Fruit fly (Drosophila melanogaster) whole organism, embryonic: ENCODE measurements around the gene CG14930.
A peak's percentile ranks its signal among the peaks of the same experiment; 100 is the strongest.

Source experiments
- CG1024 ChIP-seq: fragments of 200-800 bp; sonication (Bioruptor generic); IDR thresholded peaks from 2 replicates; pipeline ENCODE4 v1.3.6; 2022; ENCODE audit warnings: missing biosample characterization, missing genetic modification characterization
- CG11456 ChIP-seq: fragments of 200-800 bp; sonication (Bioruptor generic); IDR thresholded peaks from 3 replicates; pipeline ENCODE4 v1.3.6; 2022; ENCODE audit warnings: missing biosample characterization, missing genetic modification characterization
- CG13123 ChIP-seq: fragments of 200-800 bp; sonication (Bioruptor generic); optimal IDR thresholded peaks from 2 replicates; lab custom pipeline; 2016; ENCODE audit warnings: missing biosample characterization, missing genetic modification characterization
- CG14441 ChIP-seq: fragments of 200-800 bp; sonication (Bioruptor generic); IDR thresholded peaks from 2 replicates; pipeline ENCODE4 v1.3.6; 2022; ENCODE audit warnings: missing biosample characterization, missing genetic modification characterization
- CG15073 ChIP-seq: fragments of 200-800 bp; sonication (Bioruptor generic); optimal IDR thresholded peaks from 2 replicates; lab custom pipeline; 2016; ENCODE audit warnings: missing biosample characterization, missing genetic modification characterization
- CG17186 ChIP-seq: fragments of 200-800 bp; sonication (Bioruptor generic); optimal IDR thresholded peaks from 3 replicates; lab custom pipeline; 2017; ENCODE audit warnings: missing biosample characterization, missing genetic modification reagents, missing genetic modification characterization
- CG1792 ChIP-seq: fragments of 200-800 bp; sonication (Bioruptor generic); optimal IDR thresholded peaks from 2 replicates; lab custom pipeline; 2016; ENCODE audit warnings: missing biosample characterization, missing genetic modification characterization
- CG1832 ChIP-seq: fragments of 200-800 bp; sonication (Bioruptor generic); optimal IDR thresholded peaks from 2 replicates; lab custom pipeline; 2017; ENCODE audit warnings: missing biosample characterization, mild to moderate bottlenecking, missing genetic modification characterization, inconsistent platforms
- CG18764 ChIP-seq: fragments of 200-800 bp; sonication (Bioruptor generic); optimal IDR thresholded peaks from 3 replicates; lab custom pipeline; 2016; ENCODE audit warnings: missing biosample characterization, missing genetic modification characterization
- CG2875 ChIP-seq: fragments of 200-800 bp; sonication (Bioruptor generic); optimal IDR thresholded peaks from 2 replicates; lab custom pipeline; 2017; ENCODE audit warnings: missing biosample characterization, mild to moderate bottlenecking, missing genetic modification characterization, missing genetic modification reagents
- CG30020 ChIP-seq: fragments of 200-800 bp; optimal IDR thresholded peaks from 2 replicates; lab custom pipeline; 2019; ENCODE audit warnings: missing biosample characterization, mild to moderate bottlenecking, missing genetic modification characterization, moderate library complexity
- CG3995 ChIP-seq: fragments of 200-800 bp; sonication (Bioruptor generic); optimal IDR thresholded peaks from 3 replicates; lab custom pipeline; 2016; ENCODE audit warnings: missing biosample characterization, missing genetic modification characterization
- CG43689 ChIP-seq: fragments of 200-800 bp; sonication (Bioruptor generic); IDR thresholded peaks from 2 replicates; pipeline ENCODE4 v1.3.6; 2022; ENCODE audit warnings: missing biosample characterization, missing genetic modification characterization
- CG6272 ChIP-seq: fragments of 200-800 bp; sonication (Bioruptor generic); IDR thresholded peaks from 2 replicates; pipeline ENCODE4 v1.3.6; 2022; ENCODE audit warnings: missing biosample characterization, missing genetic modification characterization
- CG8281 ChIP-seq: fragments of 200-800 bp; sonication (Bioruptor generic); optimal IDR thresholded peaks from 2 replicates; lab custom pipeline; 2018; ENCODE audit warnings: missing biosample characterization, mild to moderate bottlenecking, missing genetic modification characterization, moderate library complexity
- CG9609 ChIP-seq: fragments of 200-800 bp; sonication (Bioruptor generic); optimal IDR thresholded peaks from 3 replicates; lab custom pipeline; 2016; ENCODE audit warnings: missing biosample characterization, missing genetic modification characterization
- CG9727 ChIP-seq: fragments of 200-800 bp; sonication (Bioruptor generic); optimal IDR thresholded peaks from 3 replicates; lab custom pipeline; 2017; ENCODE audit warnings: missing biosample characterization, mild to moderate bottlenecking, missing genetic modification characterization
- CG9817 ChIP-seq: fragments of 200-800 bp; sonication (Bioruptor generic); optimal IDR thresholded peaks from 2 replicates; lab custom pipeline; 2018; ENCODE audit warnings: missing biosample characterization, mild to moderate bottlenecking, missing genetic modification characterization, moderate library complexity
- CG9932 ChIP-seq: fragments of 200-800 bp; sonication (Bioruptor generic); IDR thresholded peaks from 2 replicates; pipeline ENCODE4 v1.3.6; 2022; ENCODE audit warnings: missing biosample characterization, missing genetic modification characterization
- Dfd ChIP-seq, 2 experiments: fragments of >200 bp; optimal IDR thresholded peaks; 2 replicates each; lab custom pipeline; 2017; ENCODE audit warnings: missing biosample characterization in 2 of 2, missing genetic modification characterization in 2 of 2
- Dip3 ChIP-seq: fragments of 200-800 bp; sonication (Bioruptor generic); optimal IDR thresholded peaks from 3 replicates; lab custom pipeline; 2016; ENCODE audit warnings: missing biosample characterization, missing genetic modification characterization
- H2.0 ChIP-seq: fragments of 200-800 bp; sonication (Bioruptor generic); IDR thresholded peaks from 2 replicates; pipeline ENCODE4 v1.3.6; 2022; ENCODE audit warnings: missing biosample characterization, missing genetic modification characterization
- HLH3B ChIP-seq: fragments of 200-800 bp; sonication (Bioruptor generic); IDR thresholded peaks from 2 replicates; pipeline ENCODE4 v1.3.6; 2022; ENCODE audit warnings: missing biosample characterization, missing genetic modification characterization
- HLHmδ ChIP-seq: fragments of 200-800 bp; sonication (Bioruptor generic); optimal IDR thresholded peaks from 2 replicates; lab custom pipeline; 2018; ENCODE audit warnings: missing biosample characterization, mild to moderate bottlenecking, missing genetic modification characterization, moderate library complexity
- Hsf ChIP-seq: fragments of 200-800 bp; sonication (Bioruptor generic); optimal IDR thresholded peaks from 3 replicates; lab custom pipeline; 2016; ENCODE audit warnings: missing biosample characterization, missing genetic modification characterization
- Lim3 ChIP-seq: fragments of 200-800 bp; sonication (Bioruptor generic); IDR thresholded peaks from 2 replicates; pipeline ENCODE4 v1.3.6; 2022; ENCODE audit warnings: missing biosample characterization, missing genetic modification characterization
- Optix ChIP-seq: fragments of 200-800 bp; sonication (Bioruptor generic); IDR thresholded peaks from 3 replicates; pipeline ENCODE4 v1.3.6; 2022; ENCODE audit warnings: missing biosample characterization, missing genetic modification characterization
- Sox102F ChIP-seq: fragments of 200-800 bp; sonication (Bioruptor generic); optimal IDR thresholded peaks from 2 replicates; lab custom pipeline; 2018; ENCODE audit warnings: missing biosample characterization, mild to moderate bottlenecking, missing genetic modification characterization, moderate library complexity
- Xbp1 ChIP-seq: fragments of 200-800 bp; sonication (Bioruptor generic); optimal IDR thresholded peaks from 3 replicates; lab custom pipeline; 2016; ENCODE audit warnings: missing biosample characterization, mild to moderate bottlenecking, missing genetic modification characterization
- ac ChIP-seq: fragments of 200-800 bp; sonication (Bioruptor generic); optimal IDR thresholded peaks from 3 replicates; lab custom pipeline; 2017; ENCODE audit warnings: missing biosample characterization, mild to moderate bottlenecking, missing genetic modification characterization
- dati ChIP-seq: fragments of 200-800 bp; sonication (Bioruptor generic); IDR thresholded peaks from 2 replicates; pipeline ENCODE4 v1.3.6; 2022; ENCODE audit warnings: missing biosample characterization, missing genetic modification characterization
- grau ChIP-seq: fragments of 200-800 bp; optimal IDR thresholded peaks from 3 replicates; lab custom pipeline; 2019; ENCODE audit warnings: missing biosample characterization, mild to moderate bottlenecking, missing genetic modification characterization, moderate library complexity
- grn ChIP-seq: fragments of 200-800 bp; sonication (Bioruptor generic); optimal IDR thresholded peaks from 3 replicates; lab custom pipeline; 2017; ENCODE audit warnings: missing biosample characterization, missing genetic modification characterization
- gt ChIP-seq: fragments of 200-800 bp; sonication (Bioruptor generic); IDR thresholded peaks from 2 replicates; pipeline ENCODE4 v1.3.6; 2022; ENCODE audit warnings: missing biosample characterization, missing genetic modification characterization
- hbn ChIP-seq: fragments of 200-800 bp; sonication (Bioruptor generic); IDR thresholded peaks from 2 replicates; pipeline ENCODE4 v1.3.6; 2022; ENCODE audit warnings: missing biosample characterization, missing genetic modification characterization; ENCODE audit not compliant: partially characterized antibody
- lbe ChIP-seq: fragments of 200-800 bp; sonication (Bioruptor generic); optimal IDR thresholded peaks from 2 replicates; lab custom pipeline; 2016; ENCODE audit warnings: missing biosample characterization, mild to moderate bottlenecking, missing genetic modification characterization
- lola ChIP-seq, 3 experiments: fragments of >200 bp in 2 of 3; fragments of 200-800 bp in 1 of 3; sonication (Bioruptor generic) in 1 of 3; optimal IDR thresholded peaks; 2 replicates each; lab custom pipeline; 2017 to 2019; ENCODE audit warnings: missing biosample characterization in 3 of 3, missing genetic modification characterization in 3 of 3, mild to moderate bottlenecking in 1 of 3, moderate library complexity in 1 of 3
- luna ChIP-seq: fragments of 200-800 bp; sonication (Bioruptor generic); optimal IDR thresholded peaks from 2 replicates; lab custom pipeline; 2016; ENCODE audit warnings: missing biosample characterization, missing genetic modification characterization
- mirr ChIP-seq: fragments of 200-800 bp; sonication (Bioruptor generic); optimal IDR thresholded peaks from 3 replicates; lab custom pipeline; 2018; ENCODE audit warnings: missing biosample characterization, mild to moderate bottlenecking, missing genetic modification characterization
- nerfin-1 ChIP-seq: fragments of 200-800 bp; sonication (Bioruptor generic); optimal IDR thresholded peaks from 3 replicates; lab custom pipeline; 2019; ENCODE audit warnings: missing biosample characterization, mild to moderate bottlenecking, missing genetic modification characterization, moderate library complexity
- nmo ChIP-seq: fragments of 200-800 bp; sonication (Bioruptor generic); optimal IDR thresholded peaks from 2 replicates; lab custom pipeline; 2018; ENCODE audit warnings: missing biosample characterization, mild to moderate bottlenecking, missing genetic modification characterization, moderate library complexity
- onecut ChIP-seq: fragments of 200-800 bp; sonication (Bioruptor generic); IDR thresholded peaks from 2 replicates; pipeline ENCODE4 v1.3.6; 2022; ENCODE audit warnings: missing biosample characterization, missing genetic modification characterization
- pb ChIP-seq: fragments of 200-800 bp; sonication (Bioruptor generic); optimal IDR thresholded peaks from 3 replicates; lab custom pipeline; 2016; ENCODE audit warnings: missing biosample characterization, missing genetic modification characterization
- ranshi ChIP-seq: fragments of 200-800 bp; sonication (Bioruptor generic); IDR thresholded peaks from 2 replicates; pipeline ENCODE4 v1.3.6; 2022; ENCODE audit warnings: missing biosample characterization, missing genetic modification characterization
- so ChIP-seq: fragments of 200-800 bp; sonication (Bioruptor generic); IDR thresholded peaks from 3 replicates; pipeline ENCODE4 v1.3.6; 2022; ENCODE audit warnings: missing biosample characterization, missing genetic modification characterization
- sr ChIP-seq: fragments of 200-800 bp; sonication (Bioruptor generic); IDR thresholded peaks from 3 replicates; pipeline ENCODE4 v1.3.6; 2022; ENCODE audit warnings: missing biosample characterization, missing genetic modification characterization
- stc ChIP-seq: fragments of 200-800 bp; sonication (Bioruptor generic); IDR thresholded peaks from 2 replicates; pipeline ENCODE4 v1.3.6; 2022; ENCODE audit warnings: missing biosample characterization, missing genetic modification characterization
- tap ChIP-seq: fragments of 200-800 bp; optimal IDR thresholded peaks from 3 replicates; lab custom pipeline; 2019; ENCODE audit warnings: missing biosample characterization, mild to moderate bottlenecking, missing genetic modification characterization, moderate library complexity
- tio ChIP-seq: fragments of 200-800 bp; sonication (Bioruptor generic); optimal IDR thresholded peaks from 2 replicates; lab custom pipeline; 2017; ENCODE audit warnings: missing biosample characterization, missing genetic modification characterization, inconsistent platforms

The CG14930 gene

DNA sequence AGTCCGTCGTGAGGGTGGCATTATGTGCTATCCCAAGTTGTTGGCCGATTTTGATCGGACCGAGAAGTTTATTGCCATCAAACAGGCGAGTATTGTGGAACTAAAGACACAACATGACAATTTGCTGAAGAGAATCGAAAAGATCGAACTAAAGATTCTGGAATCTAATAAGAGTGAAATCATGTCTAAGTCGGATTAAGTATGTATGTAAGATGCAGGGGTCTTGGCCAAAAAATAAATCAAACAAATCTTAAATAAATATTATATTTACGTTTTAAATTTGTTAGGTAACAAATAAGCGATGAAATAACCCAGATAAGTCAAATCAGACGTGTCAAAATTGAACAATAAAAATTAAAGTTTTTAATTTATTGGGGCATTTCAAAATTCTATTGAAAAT lies 1.6 kb downstream of the CG14930 start, which contains the start of gene CG14929:
TSS of gene CG14929 (plus strand) at position 301 of the 400 bp plus-strand sequence.
- TF ChIP-seq CG11456 (GFP tag; lab: Robert Waterston, UW) (no peak), Lim3 (GFP tag; lab: Robert Waterston, UW) (no peak), Sox102F (no peak), nerfin-1 (tag; lab: Kevin White, UChicago) (no peak), CG9609 (GFP tag; lab: Kevin White, UChicago) (no peak), Optix (no peak), onecut (GFP tag; lab: Robert Waterston, UW) (no peak), CG3995 (GFP tag; lab: Kevin White, UChicago) (no peak), stc (GFP tag; lab: Robert Waterston, UW) (no peak), CG6272 (GFP tag; lab: Robert Waterston, UW) (no peak), sr (GFP tag; lab: Robert Waterston, UW) (no peak), Xbp1 (GFP tag; lab: Kevin White, UChicago) (no peak), so (GFP tag; lab: Robert Waterston, UW) (no peak), CG1832 (GFP tag; lab: Kevin White, UChicago) (no peak), luna (GFP tag; lab: Kevin White, UChicago) (no peak), CG30020 (tag; lab: Kevin White, UChicago) (no peak), HLHmδ (GFP tag; lab: Kevin White, UChicago) (no peak), CG43689 (GFP tag; lab: Robert Waterston, UW) (no peak)

DNA sequence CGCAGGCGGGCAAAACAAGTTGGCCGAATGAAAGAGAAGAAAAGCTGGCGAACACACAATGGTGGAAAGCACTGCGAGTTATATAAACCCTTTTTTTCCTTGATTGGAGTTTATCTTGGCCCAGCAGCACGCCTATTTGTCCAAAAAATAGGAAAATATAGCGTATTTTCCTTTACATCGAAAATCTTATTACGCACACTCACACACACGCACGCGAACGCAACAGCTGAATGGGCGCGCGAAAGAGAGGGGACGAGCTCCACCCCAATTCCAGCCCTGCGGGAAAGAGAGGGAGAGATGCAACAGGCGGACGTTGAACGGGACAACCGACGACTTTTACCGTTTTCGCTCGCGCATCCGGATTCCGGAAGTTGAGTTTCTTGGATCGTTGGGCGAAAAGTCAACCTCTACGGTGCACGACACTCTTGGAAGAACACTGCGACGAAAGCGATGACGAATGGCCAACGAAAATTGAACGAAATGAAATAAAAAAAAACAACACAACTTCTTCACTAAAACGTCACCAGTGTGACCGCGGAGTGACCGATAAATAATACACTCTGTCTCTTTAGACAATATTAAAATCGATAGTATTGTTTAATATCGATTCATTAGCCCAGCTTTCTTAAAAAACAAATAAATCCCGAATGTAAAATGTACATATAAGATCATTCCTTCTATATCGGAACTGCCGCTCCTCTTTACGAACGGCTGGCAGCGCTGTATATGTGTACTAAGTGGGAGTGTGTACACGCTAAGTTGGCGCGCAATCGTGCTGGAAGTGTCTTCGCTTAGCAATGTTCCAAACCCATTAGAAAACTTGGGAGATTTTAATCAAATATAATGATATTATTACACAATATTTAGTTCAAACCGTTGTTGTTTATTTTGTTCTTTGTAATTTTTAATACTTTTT lies 4.3 kb downstream of the CG14930 start, which contains the start of the genes Dlg5 and CG4970:
TSS of gene Dlg5 (minus strand) at position 556 of the 916 bp plus-strand sequence.
TSS of gene CG4970 (plus strand) at position 866 of the 916 bp plus-strand sequence.
- TF ChIP-seq lbe (GFP tag; lab: Kevin White, UChicago) = no peak
- TF ChIP-seq HLH3B (GFP tag; lab: Robert Waterston, UW) = no peak
- TF ChIP-seq Lim3 (GFP tag; lab: Robert Waterston, UW) = no peak
- TF ChIP-seq grn = peak; percentile 93
- TF ChIP-seq ac (GFP tag; lab: Kevin White, UChicago) = no peak
- TF ChIP-seq H2.0 (GFP tag; lab: Robert Waterston, UW) = no peak
- TF ChIP-seq pb (GFP tag; lab: Kevin White, UChicago) = no peak
- TF ChIP-seq CG1024 = no peak
- TF ChIP-seq Hsf (GFP tag; lab: Kevin White, UChicago) = peak; percentile 23
- peak; percentile 67; the same call in 1 of the 2 replicates for TF ChIP-seq hbn (GFP tag; lab: Robert Waterston, UW)
- TF ChIP-seq CG9817 (tag; lab: Kevin White, UChicago) = no peak
- no peak for TF ChIP-seq CG2875 (GFP tag; lab: Kevin White, UChicago)
- TF ChIP-seq ranshi (GFP tag; lab: Robert Waterston, UW) = no peak
- TF ChIP-seq CG17186 = peak; percentile 76
- TF ChIP-seq nmo (GFP tag; lab: Kevin White, UChicago) = peak; percentile 17
- no peak for TF ChIP-seq tap (tag; lab: Kevin White, UChicago)
- no peak for TF ChIP-seq tio (GFP tag; lab: Kevin White, UChicago)
- no peak for TF ChIP-seq Dfd (GFP tag; optimal IDR thresholded peaks at IDR 0.05; lab: Kevin White, UChicago)
- TF ChIP-seq Dip3 = peak; percentile 29
- no peak for TF ChIP-seq grau (tag; lab: Kevin White, UChicago)
- no peak for TF ChIP-seq CG18764 (GFP tag; lab: Kevin White, UChicago)
- TF ChIP-seq lola (GFP tag; optimal IDR thresholded peaks at IDR 0.05; lab: Kevin White, UChicago) = peak in 1 of 3 experiments; percentile 71
- no peak for TF ChIP-seq CG1792 (GFP tag; lab: Kevin White, UChicago)
- no peak for TF ChIP-seq dati (GFP tag; lab: Robert Waterston, UW)
- TF ChIP-seq CG8281 (tag; lab: Kevin White, UChicago) = no peak
- peak; percentile 20; the same call in 1 of the 2 replicates for TF ChIP-seq CG9932 (GFP tag; lab: Robert Waterston, UW)
- TF ChIP-seq CG9727 (GFP tag; lab: Kevin White, UChicago) = no peak
- TF ChIP-seq CG15073 (GFP tag; lab: Kevin White, UChicago) = no peak
- no peak for TF ChIP-seq CG13123
- TF ChIP-seq CG14441 (GFP tag; lab: Robert Waterston, UW) = no peak
- no peak for TF ChIP-seq mirr (GFP tag; lab: Kevin White, UChicago)
- no peak for TF ChIP-seq gt
